Worm (Caenorhabditis elegans): Measurements from ENCODE around the gene Y51B9A.8.
"Not testable (repeated sequence)": the region's sequence is repeated elsewhere in the genome, so short reads cannot be mapped to it uniquely, and the experiment has no call there.

Y51B9A.8 gene

DNA sequence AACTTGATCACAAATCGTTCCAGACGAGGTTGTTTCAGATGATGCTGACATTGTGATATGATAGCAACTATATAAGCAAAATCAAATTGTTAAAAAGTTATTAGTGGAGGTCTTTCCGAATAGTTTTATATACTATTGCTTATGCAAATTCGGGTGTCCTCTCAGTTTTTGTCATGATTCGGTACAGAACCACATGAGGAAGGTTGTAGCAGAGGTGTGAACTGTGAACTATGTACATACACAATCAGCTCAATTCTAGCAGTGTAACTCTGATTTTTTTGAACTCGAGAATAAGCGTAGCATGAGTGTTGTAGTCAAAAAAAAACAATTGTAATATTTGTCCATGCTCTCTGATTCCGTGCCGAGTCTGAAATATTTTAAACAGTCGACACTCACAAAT is 4.4 kb downstream of the Y51B9A.8 start, which contains the start of gene Y51B9A.6:
Gene Y51B9A.6, minus strand, starts transcription at position 101 of the 400 bp plus-strand sequence.
- TF ChIP-seq mdl-1 (tag; optimal IDR thresholded peaks at IDR 0.05), result no peak
- peak; percentile 35 for TF ChIP-seq aha-1 (tag)

DNA sequence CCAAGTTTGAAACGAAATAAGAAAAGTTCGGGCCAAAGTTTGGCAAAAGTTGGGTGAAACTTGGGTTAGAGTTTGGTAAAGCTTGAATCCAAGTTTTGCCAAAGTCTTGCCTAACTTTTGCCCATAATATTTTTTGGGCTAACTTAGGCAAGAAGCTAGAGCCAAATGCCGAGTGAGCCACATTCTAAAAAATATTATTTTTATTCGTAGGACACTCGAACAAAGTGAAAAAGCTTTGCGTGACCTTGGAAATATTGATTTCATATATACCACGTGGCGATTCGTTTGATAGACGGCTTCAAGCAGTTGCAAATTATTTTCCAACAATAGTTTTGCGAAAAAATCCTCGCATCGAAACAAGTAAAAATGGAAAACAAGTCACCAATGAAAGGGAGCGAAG is 5.2 kb downstream of the Y51B9A.8 start, which contains the start of gene Y51B9A.5:
Gene Y51B9A.5, plus strand, starts transcription at position 301 of the 400 bp plus-strand sequence.
- TF ChIP-seq nhr-76 (tag; optimal IDR thresholded peaks at IDR 0.05), result no peak
- no peak for TF ChIP-seq F44E2.7 (GFP tag; IDR thresholded peaks at IDR 0.05)
- TF ChIP-seq mep-1 (tag; optimal IDR thresholded peaks at IDR 0.05), result no peak
- TF ChIP-seq ztf-11 (tag; optimal IDR thresholded peaks at IDR 0.05), result no peak

DNA sequence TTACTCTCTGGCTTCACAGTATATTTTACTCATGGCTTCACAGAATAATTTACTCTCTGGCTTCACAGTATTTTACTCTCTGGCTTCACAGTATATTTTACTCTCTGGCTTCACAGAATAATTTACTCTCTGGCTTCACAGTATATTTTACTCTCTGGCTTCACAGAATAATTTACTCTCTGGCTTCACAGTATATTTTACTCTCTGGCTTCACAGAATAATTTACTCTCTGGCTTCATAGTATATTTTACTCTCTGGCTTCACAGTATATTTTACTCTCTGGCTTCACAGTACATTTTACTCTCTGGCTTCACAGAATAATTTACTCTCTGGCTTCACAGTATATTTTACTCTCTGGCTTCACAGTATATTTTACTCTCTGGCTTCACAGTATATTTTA is 6.4 kb downstream of the Y51B9A.8 start:
- TF ChIP-seq unc-62 (GFP tag; optimal IDR thresholded peaks at IDR 0.05 in 1 of 2), result peak in 1 of 2 experiments; percentile 53
- TF ChIP-seq unc-62 (tag; optimal IDR thresholded peaks at IDR 0.05), result not testable (repeated sequence)

DNA sequence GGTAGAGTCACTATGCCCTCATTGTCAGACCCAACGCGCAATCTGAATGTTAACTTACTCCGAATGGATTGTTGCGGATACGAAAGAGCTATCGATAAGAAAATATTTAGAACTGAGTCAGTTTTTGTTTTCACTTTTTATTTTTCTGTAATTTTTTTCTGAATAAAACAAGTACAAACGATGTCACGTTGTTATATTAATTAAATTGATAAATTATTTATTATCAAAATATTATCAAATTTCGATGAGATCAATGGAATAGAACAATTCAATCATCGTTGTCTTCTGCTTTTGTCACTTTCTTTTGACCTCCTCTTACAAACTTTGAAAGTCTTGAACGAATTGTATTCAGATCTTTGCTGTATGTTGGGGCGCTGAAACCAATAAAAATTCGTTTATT is 8.4 kb downstream of the Y51B9A.8 start, which contains the start of gene mpz-6:
Gene mpz-6, minus strand, starts transcription at position 101 of the 400 bp plus-strand sequence.
- no peak for TF ChIP-seq dpl-1 (GFP tag; optimal IDR thresholded peaks at IDR 0.05)
- no peak for TF ChIP-seq T20F7.1 (GFP tag; optimal IDR thresholded peaks at IDR 0.05)
- no peak for TF ChIP-seq ces-1 (GFP tag; optimal IDR thresholded peaks at IDR 0.05)
- TF ChIP-seq F44E2.7 (GFP tag; IDR thresholded peaks at IDR 0.05), result no peak
- TF ChIP-seq zfp-2 (tag; optimal IDR thresholded peaks at IDR 0.05), result no peak
- TF ChIP-seq nhr-76 (tag; optimal IDR thresholded peaks at IDR 0.05), result no peak
- TF ChIP-seq Y105C5A.15 (GFP tag; IDR thresholded peaks at IDR 0.05), result no peak
- no peak for TF ChIP-seq snpc-1.2 (GFP tag; IDR thresholded peaks at IDR 0.05)
- TF ChIP-seq pqm-1 (tag; optimal IDR thresholded peaks at IDR 0.05), result no peak
- no peak for TF ChIP-seq zip-11 (GFP tag; IDR thresholded peaks at IDR 0.05)
- TF ChIP-seq mdl-1 (tag; optimal IDR thresholded peaks at IDR 0.05), result no peak
- TF ChIP-seq php-3 (GFP tag; IDR thresholded peaks at IDR 0.05), result no peak
- no peak for TF ChIP-seq nhr-6 (tag; optimal IDR thresholded peaks at IDR 0.05)
- TF ChIP-seq sdz-12 (GFP tag; optimal IDR thresholded peaks at IDR 0.05), result no peak
- TF ChIP-seq pha-4 (GFP tag; IDR thresholded peaks at IDR 0.05), result no peak
- TF ChIP-seq pha-4 (tag; optimal IDR thresholded peaks at IDR 0.05), result no peak
- TF ChIP-seq hmg-1.1 (GFP tag; IDR thresholded peaks at IDR 0.05), result no peak
- no peak for TF ChIP-seq F26F4.8 (GFP tag; conservative IDR thresholded peaks at IDR 0.05)
- no peak for TF ChIP-seq nhr-237 (tag; optimal IDR thresholded peaks at IDR 0.05)

DNA sequence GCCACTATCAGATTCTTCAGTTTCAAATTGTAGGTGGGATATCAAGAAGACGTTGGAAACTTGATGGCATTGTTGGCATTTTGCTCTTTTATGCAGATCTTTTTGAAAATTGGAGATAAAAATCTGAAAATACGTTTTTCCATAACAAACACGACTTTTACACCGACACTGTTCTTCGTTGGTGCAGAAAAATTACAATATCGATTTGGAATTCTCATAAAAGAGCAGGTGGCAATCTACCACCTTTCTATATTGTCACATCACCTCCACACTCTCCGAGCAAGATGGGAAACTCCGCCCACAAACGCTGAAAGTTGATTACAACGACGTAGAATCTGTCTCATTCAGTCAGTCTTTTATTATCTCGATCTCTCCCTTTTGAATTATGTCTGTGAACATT is 8.8 kb downstream of the Y51B9A.8 start, which contains the start of gene arrd-2:
Gene arrd-2, plus strand, starts transcription at position 301 of the 400 bp plus-strand sequence.
- TF ChIP-seq unc-62 (GFP tag; optimal IDR thresholded peaks at IDR 0.05 in 1 of 2) (peak in 1 of 2 experiments; percentile 42), unc-62 (tag; optimal IDR thresholded peaks at IDR 0.05) (no peak), aly-2 (tag; optimal IDR thresholded peaks at IDR 0.05) (no peak), rbr-2 (tag; optimal IDR thresholded peaks at IDR 0.05) (no peak), spr-3 (GFP tag; optimal IDR thresholded peaks at IDR 0.05) (no peak), ceh-82 (tag; optimal IDR thresholded peaks at IDR 0.05) (no peak), nhr-25 (tag; optimal IDR thresholded peaks at IDR 0.05; ENCODE audit: borderline replicate concordance, insufficient read depth) (no peak), dmd-6 (GFP tag; IDR thresholded peaks at IDR 0.05) (no peak)

DNA sequence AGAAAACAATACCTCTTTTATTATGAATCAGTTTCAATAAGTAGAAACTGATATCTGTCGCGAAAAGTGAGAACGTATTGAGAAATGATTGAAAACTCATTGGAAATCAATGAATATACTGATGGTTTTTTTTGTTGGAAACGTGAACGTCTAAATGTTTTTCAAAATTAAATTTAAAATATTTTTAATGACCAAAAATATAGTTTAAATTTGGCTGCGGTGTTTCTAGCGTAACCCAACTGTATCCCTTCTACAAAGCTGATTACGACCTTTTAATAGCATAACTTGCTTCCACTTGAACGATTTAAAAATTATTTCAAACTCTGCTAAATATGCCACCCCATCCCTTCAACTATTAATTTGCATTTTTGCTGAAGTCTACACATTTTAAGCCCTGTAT is 12.8 kb downstream of the Y51B9A.8 start, which contains the start of gene M176.9:
Gene M176.9, minus strand, starts transcription at position 101 of the 400 bp plus-strand sequence.
- TF ChIP-seq nhr-48 (tag; optimal IDR thresholded peaks at IDR 0.05), result no peak
- no peak for TF ChIP-seq mxl-3 (GFP tag; optimal IDR thresholded peaks at IDR 0.05)
- no peak for TF ChIP-seq T20F7.1 (GFP tag; optimal IDR thresholded peaks at IDR 0.05)
- no peak for TF ChIP-seq ztf-7 (tag; optimal IDR thresholded peaks at IDR 0.05)
- no peak for TF ChIP-seq unc-130 (GFP tag; optimal IDR thresholded peaks at IDR 0.05)
- TF ChIP-seq jun-1 (tag; optimal IDR thresholded peaks at IDR 0.05), result no peak
- TF ChIP-seq madf-9 (GFP tag; conservative IDR thresholded peaks at IDR 0.05), result no peak
- TF ChIP-seq lir-3 (tag; optimal IDR thresholded peaks at IDR 0.05), result no peak
- TF ChIP-seq F37D6.2 (tag; optimal IDR thresholded peaks at IDR 0.05), result no peak
- TF ChIP-seq egl-27 (tag; optimal IDR thresholded peaks at IDR 0.05), result no peak
- no peak for TF ChIP-seq unc-62 (GFP tag; optimal IDR thresholded peaks at IDR 0.05 in 1 of 2)
- no peak for TF ChIP-seq unc-62 (tag; optimal IDR thresholded peaks at IDR 0.05)
